Fruit fly (Drosophila melanogaster) whole organism, embryonic: ENCODE measurements around the gene et.

Experiments used
- Atf-2 ChIP-seq: fragments of 200-800 bp; sonication (Bioruptor generic); optimal IDR thresholded peaks from 2 replicates; lab custom pipeline; 2016; ENCODE audit warnings: missing biosample characterization, missing genetic modification characterization
- CG10959 ChIP-seq: fragments of 200-800 bp; sonication (Bioruptor generic); IDR thresholded peaks from 2 replicates; pipeline ENCODE4 v1.3.6; 2022; ENCODE audit warnings: missing biosample characterization, missing genetic modification characterization
- CG11247 ChIP-seq: fragments of 200-800 bp; sonication (Bioruptor generic); IDR thresholded peaks from 2 replicates; pipeline ENCODE4 v1.3.6; 2022; ENCODE audit warnings: missing biosample characterization, missing genetic modification characterization
- CG13894 ChIP-seq: fragments of 200-800 bp; sonication (Bioruptor generic); optimal IDR thresholded peaks from 3 replicates; lab custom pipeline; 2018; ENCODE audit warnings: missing biosample characterization, mild to moderate bottlenecking, missing genetic modification characterization, moderate library complexity
- CG15073 ChIP-seq: fragments of 200-800 bp; sonication (Bioruptor generic); optimal IDR thresholded peaks from 2 replicates; lab custom pipeline; 2016; ENCODE audit warnings: missing biosample characterization, missing genetic modification characterization
- CG18011 ChIP-seq: fragments of 200-800 bp; sonication (Bioruptor generic); optimal IDR thresholded peaks from 2 replicates; lab custom pipeline; 2017; ENCODE audit warnings: missing biosample characterization, missing genetic modification characterization, mild to moderate bottlenecking, moderate library complexity, missing genotype
- CG2712 ChIP-seq: fragments of 200-800 bp; optimal IDR thresholded peaks from 3 replicates; lab custom pipeline; 2019; ENCODE audit warnings: missing biosample characterization, mild to moderate bottlenecking, missing genetic modification characterization, moderate library complexity
- CG31365 ChIP-seq: fragments of 200-800 bp; sonication (Bioruptor generic); optimal IDR thresholded peaks from 2 replicates; lab custom pipeline; 2018; ENCODE audit warnings: missing biosample characterization, mild to moderate bottlenecking, missing genetic modification characterization
- CG31388 ChIP-seq: fragments of 200-800 bp; sonication (Bioruptor generic); optimal IDR thresholded peaks from 2 replicates; lab custom pipeline; 2016; ENCODE audit warnings: missing biosample characterization, missing genetic modification characterization
- CG3163 ChIP-seq: fragments of 200-800 bp; sonication (Bioruptor generic); optimal IDR thresholded peaks from 3 replicates; lab custom pipeline; 2016; ENCODE audit warnings: missing biosample characterization, missing genetic modification characterization
- CG32767 ChIP-seq: fragments of 200-800 bp; sonication (Bioruptor generic); IDR thresholded peaks from 2 replicates; pipeline ENCODE4 v1.3.6; 2022; ENCODE audit warnings: missing biosample characterization, missing genetic modification characterization
- CG32772 ChIP-seq: fragments of 200-800 bp; sonication (Bioruptor generic); IDR thresholded peaks from 2 replicates; pipeline ENCODE4 v1.3.6; 2022; ENCODE audit warnings: missing biosample characterization, missing genetic modification characterization
- CG3407 ChIP-seq: fragments of 200-800 bp; sonication (Bioruptor generic); optimal IDR thresholded peaks from 2 replicates; lab custom pipeline; 2018; ENCODE audit warnings: missing biosample characterization, mild to moderate bottlenecking, missing genetic modification characterization
- CG34376 ChIP-seq: fragments of 200-800 bp; sonication (Bioruptor generic); optimal IDR thresholded peaks from 2 replicates; lab custom pipeline; 2018; ENCODE audit warnings: missing biosample characterization, mild to moderate bottlenecking, missing genetic modification characterization
- CG5245 ChIP-seq: fragments of 200-800 bp; sonication (Bioruptor generic); optimal IDR thresholded peaks from 3 replicates; lab custom pipeline; 2016; ENCODE audit warnings: missing biosample characterization, missing genetic modification characterization
- CG6254 ChIP-seq: fragments of 200-800 bp; sonication (Bioruptor generic); optimal IDR thresholded peaks from 3 replicates; lab custom pipeline; 2017; ENCODE audit warnings: mild to moderate bottlenecking, missing biosample characterization, missing genetic modification reagents, missing genetic modification characterization
- CG9609 ChIP-seq: fragments of 200-800 bp; sonication (Bioruptor generic); optimal IDR thresholded peaks from 3 replicates; lab custom pipeline; 2016; ENCODE audit warnings: missing biosample characterization, missing genetic modification characterization
- CTCF ChIP-seq: fragments of 200-800 bp; sonication (Bioruptor generic); optimal IDR thresholded peaks from 2 replicates; lab custom pipeline; 2017; ENCODE audit warnings: missing biosample characterization, mild to moderate bottlenecking, missing genetic modification characterization, moderate library complexity
- Chrac-16 ChIP-seq: fragments of 200-800 bp; sonication (Bioruptor generic); optimal IDR thresholded peaks from 3 replicates; lab custom pipeline; 2016; ENCODE audit warnings: missing biosample characterization, missing genetic modification characterization
- Dip2 ChIP-seq: fragments of 200-800 bp; sonication (Bioruptor generic); IDR thresholded peaks from 2 replicates; pipeline ENCODE4 v1.3.6; 2022; ENCODE audit warnings: missing biosample characterization, missing genetic modification characterization
- Mad ChIP-seq: fragments of 200-800 bp; sonication (Bioruptor generic); optimal IDR thresholded peaks from 2 replicates; lab custom pipeline; 2016; ENCODE audit warnings: missing biosample characterization, missing genetic modification characterization
- Myb ChIP-seq: fragments of 200-800 bp; sonication (Bioruptor generic); optimal IDR thresholded peaks from 2 replicates; lab custom pipeline; 2016; ENCODE audit warnings: missing biosample characterization, missing genetic modification characterization
- NFAT ChIP-seq: fragments of 200-800 bp; sonication (Bioruptor generic); IDR thresholded peaks from 2 replicates; pipeline ENCODE4 v1.3.6; 2022; ENCODE audit warnings: missing biosample characterization, missing genetic modification characterization
- NK7.1 ChIP-seq: fragments of 200-800 bp; sonication (Bioruptor generic); optimal IDR thresholded peaks from 3 replicates; lab custom pipeline; 2016; ENCODE audit warnings: missing biosample characterization, missing genetic modification characterization
- Nf-YB ChIP-seq: fragments of 200-800 bp; sonication (Bioruptor generic); optimal IDR thresholded peaks from 3 replicates; lab custom pipeline; 2019; ENCODE audit warnings: missing biosample characterization, mild to moderate bottlenecking, missing genetic modification characterization, moderate library complexity
- Oaz ChIP-seq: fragments of 200-800 bp; sonication (Bioruptor generic); IDR thresholded peaks from 2 replicates; pipeline ENCODE4 v1.3.6; 2022; ENCODE audit warnings: missing biosample characterization, missing genetic modification characterization
- Sin3A ChIP-seq: fragments of >200 bp; optimal IDR thresholded peaks from 2 replicates; lab custom pipeline; 2018
- Stat92E ChIP-seq, 3 experiments: fragments of >200 bp in 2 of 3; fragments of 200-800 bp in 1 of 3; sonication (Bioruptor generic) in 1 of 3; optimal IDR thresholded peaks; 2 replicates each; lab custom pipeline; 2017 to 2019; ENCODE audit warnings: missing biosample characterization in 3 of 3, missing genetic modification characterization in 3 of 3, mild to moderate bottlenecking in 1 of 3, moderate library complexity in 1 of 3
- Tbp ChIP-seq: fragments of >200 bp; optimal IDR thresholded peaks from 2 replicates; lab custom pipeline; 2018; ENCODE audit warnings: missing biosample characterization, missing genetic modification characterization
- YL-1 ChIP-seq: fragments of 200-800 bp; sonication (Bioruptor generic); optimal IDR thresholded peaks from 3 replicates; lab custom pipeline; 2017; ENCODE audit warnings: missing biosample characterization, mild to moderate bottlenecking, missing genetic modification characterization
- cato ChIP-seq: fragments of 200-800 bp; sonication (Bioruptor generic); optimal IDR thresholded peaks from 2 replicates; lab custom pipeline; 2016; ENCODE audit warnings: missing biosample characterization, missing genetic modification characterization, borderline replicate concordance
- cg ChIP-seq: fragments of 200-800 bp; sonication (Bioruptor generic); optimal IDR thresholded peaks from 3 replicates; lab custom pipeline; 2019; ENCODE audit warnings: missing biosample characterization, mild to moderate bottlenecking, missing genetic modification characterization, moderate library complexity
- chinmo ChIP-seq: fragments of 200-800 bp; sonication (Bioruptor generic); IDR thresholded peaks from 4 replicates; pipeline ENCODE4 v1.3.6; 2022; ENCODE audit warnings: missing biosample characterization, missing genetic modification characterization; ENCODE audit not compliant: partially characterized antibody
- exex ChIP-seq: fragments of 200-800 bp; sonication (Bioruptor generic); optimal IDR thresholded peaks from 4 replicates; lab custom pipeline; 2018; ENCODE audit warnings: missing biosample characterization, mild to moderate bottlenecking, missing genetic modification characterization, moderate library complexity
- ftz-f1 ChIP-seq: fragments of 200-800 bp; sonication (Bioruptor generic); optimal IDR thresholded peaks from 2 replicates; lab custom pipeline; 2016; ENCODE audit warnings: missing biosample characterization, missing genetic modification characterization
- gcm2 ChIP-seq: fragments of 200-800 bp; sonication (Bioruptor generic); optimal IDR thresholded peaks from 2 replicates; lab custom pipeline; 2016; ENCODE audit warnings: missing biosample characterization, missing genetic modification characterization
- grn ChIP-seq: fragments of 200-800 bp; sonication (Bioruptor generic); optimal IDR thresholded peaks from 3 replicates; lab custom pipeline; 2017; ENCODE audit warnings: missing biosample characterization, missing genetic modification characterization
- gt ChIP-seq: fragments of 200-800 bp; sonication (Bioruptor generic); IDR thresholded peaks from 2 replicates; pipeline ENCODE4 v1.3.6; 2022; ENCODE audit warnings: missing biosample characterization, missing genetic modification characterization
- insv ChIP-seq, 2 experiments: fragments of 200-800 bp; sonication (Bioruptor generic); optimal IDR thresholded peaks; 3 replicates each; lab custom pipeline; 2016 to 2018; ENCODE audit warnings: missing biosample characterization in 2 of 2, missing genetic modification characterization in 2 of 2
- lola ChIP-seq, 3 experiments: fragments of >200 bp in 2 of 3; fragments of 200-800 bp in 1 of 3; sonication (Bioruptor generic) in 1 of 3; optimal IDR thresholded peaks; 2 replicates each; lab custom pipeline; 2017 to 2019; ENCODE audit warnings: missing biosample characterization in 3 of 3, missing genetic modification characterization in 3 of 3, mild to moderate bottlenecking in 1 of 3, moderate library complexity in 1 of 3
- luna ChIP-seq: fragments of 200-800 bp; sonication (Bioruptor generic); optimal IDR thresholded peaks from 2 replicates; lab custom pipeline; 2016; ENCODE audit warnings: missing biosample characterization, missing genetic modification characterization
- maf-S ChIP-seq: fragments of 200-800 bp; sonication (Bioruptor generic); optimal IDR thresholded peaks from 2 replicates; lab custom pipeline; 2016; ENCODE audit warnings: missing biosample characterization, missing genetic modification characterization
- oc ChIP-seq: fragments of 200-800 bp; sonication (Bioruptor generic); optimal IDR thresholded peaks from 2 replicates; lab custom pipeline; 2018; ENCODE audit warnings: missing biosample characterization, mild to moderate bottlenecking, missing genetic modification characterization, moderate library complexity
- pzg ChIP-seq: fragments of 200-800 bp; sonication (Bioruptor generic); optimal IDR thresholded peaks from 3 replicates; lab custom pipeline; 2018; ENCODE audit warnings: missing biosample characterization, mild to moderate bottlenecking, missing genetic modification characterization, moderate library complexity
- ranshi ChIP-seq: fragments of 200-800 bp; sonication (Bioruptor generic); IDR thresholded peaks from 2 replicates; pipeline ENCODE4 v1.3.6; 2022; ENCODE audit warnings: missing biosample characterization, missing genetic modification characterization
- sens ChIP-seq: fragments of 200-800 bp; sonication (Bioruptor generic); peaks from one replicate; lab custom pipeline; 2016; ENCODE audit warnings: missing biosample characterization, missing genetic modification characterization
- slp2 ChIP-seq: fragments of 200-800 bp; sonication (Bioruptor generic); optimal IDR thresholded peaks from 2 replicates; lab custom pipeline; 2016; ENCODE audit warnings: missing biosample characterization, missing genetic modification characterization
- sqz ChIP-seq: fragments of 200-800 bp; sonication (Bioruptor generic); optimal IDR thresholded peaks from 3 replicates; lab custom pipeline; 2018; ENCODE audit warnings: missing biosample characterization, mild to moderate bottlenecking, missing genetic modification characterization
- sug ChIP-seq: fragments of 200-800 bp; optimal IDR thresholded peaks from 2 replicates; lab custom pipeline; 2019; ENCODE audit warnings: missing biosample characterization, mild to moderate bottlenecking, missing genetic modification characterization, moderate library complexity
- unc-4 ChIP-seq: fragments of 200-800 bp; sonication (Bioruptor generic); IDR thresholded peaks from 2 replicates; pipeline ENCODE4 v1.3.6; 2022; ENCODE audit warnings: missing biosample characterization, missing genetic modification characterization; ENCODE audit not compliant: partially characterized antibody
- zf30C ChIP-seq: fragments of 200-800 bp; sonication (Bioruptor generic); optimal IDR thresholded peaks from 3 replicates; lab custom pipeline; 2018; ENCODE audit warnings: missing biosample characterization, mild to moderate bottlenecking, missing genetic modification characterization

et gene

dm6 chrX:19663196-19663858 lies 12.4 kb downstream of the et start (continued):
- TF ChIP-seq CG32772 (GFP tag; lab: Robert Waterston, UW) (no peak), cg (peak; percentile 5), Mad (no peak), Nf-YB (GFP tag; lab: Kevin White, UChicago) (no peak), pzg (GFP tag; lab: Kevin White, UChicago) (no peak), CG31365 (tag; lab: Kevin White, UChicago) (no peak), lola (GFP tag; optimal IDR thresholded peaks at IDR 0.05; lab: Kevin White, UChicago) (peak in 1 of 3 experiments; percentile 65), Chrac-16 (peak; percentile 11), CG9609 (GFP tag; lab: Kevin White, UChicago) (no peak), exex (tag; lab: Kevin White, UChicago) (no peak), cato (GFP tag; lab: Kevin White, UChicago) (peak; percentile 29), sqz (GFP tag; lab: Kevin White, UChicago) (no peak), CG34376 (GFP tag; lab: Kevin White, UChicago) (peak; percentile 58), Myb (GFP tag; lab: Kevin White, UChicago) (no peak), CG13894 (no peak), CG3407 (GFP tag; lab: Kevin White, UChicago) (no peak), sens (GFP tag; lab: Kevin White, UChicago) (peak; percentile 91), Sin3A (lab: Kevin White, UChicago) (no peak), unc-4 (GFP tag; lab: Robert Waterston, UW) (no peak), grn (GFP tag; lab: Kevin White, UChicago) (no peak), chinmo (GFP tag; lab: Robert Waterston, UW) (no peak), CG5245 (GFP tag; lab: Kevin White, UChicago) (no peak), Atf-2 (GFP tag; lab: Kevin White, UChicago) (no peak), insv (GFP tag; optimal IDR thresholded peaks at IDR 0.05; lab: Kevin White, UChicago) (no peak), NK7.1 (no peak), CG6254 (GFP tag; lab: Kevin White, UChicago) (peak; percentile 40), Dip2 (GFP tag; lab: Robert Waterston, UW) (no peak), CTCF (GFP tag; lab: Kevin White, UChicago) (no peak), CG10959 (no peak), ranshi (GFP tag; lab: Robert Waterston, UW) (0 out of 2 replicates have a peak, but pooled peaks have one; percentile 28), CG32767 (GFP tag; lab: Robert Waterston, UW) (no peak), CG18011 (GFP tag; lab: Kevin White, UChicago) (no peak), zf30C (GFP tag; lab: Kevin White, UChicago) (no peak), CG31388 (GFP tag; lab: Kevin White, UChicago) (no peak), slp2 (no peak), Oaz (GFP tag; lab: Robert Waterston, UW) (no peak), maf-S (GFP tag; lab: Kevin White, UChicago) (no peak), CG15073 (GFP tag; lab: Kevin White, UChicago) (no peak), luna (GFP tag; lab: Kevin White, UChicago) (no peak), CG2712 (tag; lab: Kevin White, UChicago) (peak; percentile 58), gcm2 (GFP tag; lab: Kevin White, UChicago) (no peak), NFAT (no peak), ftz-f1 (GFP tag; lab: Kevin White, UChicago) (no peak), sug (tag; lab: Kevin White, UChicago) (no peak), Stat92E (GFP tag; optimal IDR thresholded peaks at IDR 0.05; lab: Kevin White, UChicago) (no peak), CG3163 (GFP tag; lab: Kevin White, UChicago) (no peak), YL-1 (GFP tag; lab: Kevin White, UChicago) (no peak), CG11247 (GFP tag; lab: Robert Waterston, UW) (no peak; the same call in 1 of the 2 replicates), Tbp (GFP tag; lab: Kevin White, UChicago) (no peak), oc (tag; lab: Kevin White, UChicago) (no peak), gt (GFP tag; lab: Robert Waterston, UW) (no peak)
